Fruit fly (Drosophila melanogaster): ENCODE measurements around the gene mri.

mri gene

dm6 chr3L:246644-247199 lies 46.7 kb downstream of the mri start (continued):
- TF ChIP-seq dmrt99B (tag; optimal IDR thresholded peaks at IDR 0.05) = no peak
- peak; percentile 54 for TF ChIP-seq zen (tag; optimal IDR thresholded peaks at IDR 0.05)
- TF ChIP-seq CG12659 (GFP tag; optimal IDR thresholded peaks at IDR 0.05) = peak; percentile 81
- 0 out of 3 replicates have a peak, but pooled peaks have one; percentile 50 for TF ChIP-seq CG2199 (GFP tag; IDR thresholded peaks at IDR 0.05)
- no peak for TF ChIP-seq Atf6 (GFP tag; IDR thresholded peaks at IDR 0.05)
- no peak for TF ChIP-seq HLH3B (GFP tag; IDR thresholded peaks at IDR 0.05)
- no peak for TF ChIP-seq salm (tag; optimal IDR thresholded peaks at IDR 0.05)
- TF ChIP-seq knrl (GFP tag; IDR thresholded peaks at IDR 0.05; ENCODE audit: partially characterized antibody) = peak; percentile 59; the same call in 2 of the 3 replicates
- TF ChIP-seq zf30C (GFP tag; optimal IDR thresholded peaks at IDR 0.05) = no peak
- no peak for TF ChIP-seq CG11723 (GFP tag; optimal IDR thresholded peaks at IDR 0.05)
- TF ChIP-seq CG10565 (GFP tag; optimal IDR thresholded peaks at IDR 0.05) = no peak
- TF ChIP-seq vnd (GFP tag; IDR thresholded peaks at IDR 0.05; ENCODE audit: partially characterized antibody) = no peak; the same call in 2 of the 3 replicates
- no peak for TF ChIP-seq Fer3 (tag; optimal IDR thresholded peaks at IDR 0.05)
- TF ChIP-seq fru (optimal IDR thresholded peaks at IDR 0.05) = no peak
- peak; percentile 49 for TF ChIP-seq CG9797 (GFP tag; optimal IDR thresholded peaks at IDR 0.05)
- TF ChIP-seq CG12104 (GFP tag; optimal IDR thresholded peaks at IDR 0.05) = no peak
- TF ChIP-seq Nf-YB (GFP tag; optimal IDR thresholded peaks at IDR 0.05) = peak; percentile 98
- peak; percentile 77 for TF ChIP-seq CG13624 (GFP tag; optimal IDR thresholded peaks at IDR 0.05)
- no peak for TF ChIP-seq disco-r (GFP tag; optimal IDR thresholded peaks at IDR 0.05)
- no peak for TF ChIP-seq CG14667 (GFP tag; IDR thresholded peaks at IDR 0.05)
- TF ChIP-seq CG13424 (tag; optimal IDR thresholded peaks at IDR 0.05) = peak; percentile 2
- peak; percentile 67 for TF ChIP-seq CG14860 (GFP tag; IDR thresholded peaks at IDR 0.05; ENCODE audit: partially characterized antibody)
- TF ChIP-seq ro (GFP tag; IDR thresholded peaks at IDR 0.05) = no peak
- no peak for TF ChIP-seq Gsc (GFP tag; IDR thresholded peaks at IDR 0.05)
- TF ChIP-seq NfI (GFP tag; optimal IDR thresholded peaks at IDR 0.05) = no peak
- TF ChIP-seq Fer2 (tag; optimal IDR thresholded peaks at IDR 0.05) = no peak
- TF ChIP-seq D19B (GFP tag; optimal IDR thresholded peaks at IDR 0.05) = no peak
- no peak for TF ChIP-seq peb (GFP tag; IDR thresholded peaks at IDR 0.05)
- no peak for TF ChIP-seq CG8388 (GFP tag; optimal IDR thresholded peaks at IDR 0.05)
- no peak for TF ChIP-seq CG15073 (GFP tag; optimal IDR thresholded peaks at IDR 0.05)
- TF ChIP-seq nom (GFP tag; optimal IDR thresholded peaks at IDR 0.05) = peak; percentile 26
- TF ChIP-seq CG13775 (GFP tag; optimal IDR thresholded peaks at IDR 0.05) = peak; percentile 54
- no peak for TF ChIP-seq CG15601 (tag; optimal IDR thresholded peaks at IDR 0.05)
- TF ChIP-seq pita (GFP tag; optimal IDR thresholded peaks at IDR 0.05) = no peak
- no peak for TF ChIP-seq vvl (GFP tag; IDR thresholded peaks at IDR 0.05)
- no peak for TF ChIP-seq CG17328 (GFP tag; IDR thresholded peaks at IDR 0.05)
- no peak for TF ChIP-seq ham (GFP tag; IDR thresholded peaks at IDR 0.05)
- peak; percentile 48 to 54 for TF ChIP-seq chif (GFP tag; optimal IDR thresholded peaks at IDR 0.05)
- peak; percentile 60 for TF ChIP-seq CG7928 (GFP tag; optimal IDR thresholded peaks at IDR 0.05)
- no peak for TF ChIP-seq tio (GFP tag; optimal IDR thresholded peaks at IDR 0.05)
- TF ChIP-seq Med (GFP tag) = peak; percentile 94
- no peak for TF ChIP-seq esg (GFP tag; conservative IDR thresholded peaks at IDR 0.05)
- no peak for TF ChIP-seq kni (GFP tag; optimal IDR thresholded peaks at IDR 0.05)
- TF ChIP-seq chinmo (GFP tag; IDR thresholded peaks at IDR 0.05; ENCODE audit: partially characterized antibody) = 0 out of 4 replicates have a peak, but pooled peaks have one; percentile 42
- no peak for TF ChIP-seq sc (optimal IDR thresholded peaks at IDR 0.05)
- TF ChIP-seq sc (GFP tag; optimal IDR thresholded peaks at IDR 0.05) = peak; percentile 25
- no peak for TF ChIP-seq sr (GFP tag; IDR thresholded peaks at IDR 0.05)
- peak; percentile 52 for TF ChIP-seq CG34376 (GFP tag; optimal IDR thresholded peaks at IDR 0.05)
- TF ChIP-seq sisA (GFP tag; IDR thresholded peaks at IDR 0.05) = no peak
- 0 out of 3 replicates have a peak, but pooled peaks have one; percentile 52 for TF ChIP-seq gce (GFP tag; IDR thresholded peaks at IDR 0.05)
- peak; percentile 19 for TF ChIP-seq pum (GFP tag; optimal IDR thresholded peaks at IDR 0.05)

Data from whole organism, embryonic.